Fruit fly (Drosophila melanogaster): Measurements from ENCODE around the gene CG12470.

Gene CG12470

DNA sequence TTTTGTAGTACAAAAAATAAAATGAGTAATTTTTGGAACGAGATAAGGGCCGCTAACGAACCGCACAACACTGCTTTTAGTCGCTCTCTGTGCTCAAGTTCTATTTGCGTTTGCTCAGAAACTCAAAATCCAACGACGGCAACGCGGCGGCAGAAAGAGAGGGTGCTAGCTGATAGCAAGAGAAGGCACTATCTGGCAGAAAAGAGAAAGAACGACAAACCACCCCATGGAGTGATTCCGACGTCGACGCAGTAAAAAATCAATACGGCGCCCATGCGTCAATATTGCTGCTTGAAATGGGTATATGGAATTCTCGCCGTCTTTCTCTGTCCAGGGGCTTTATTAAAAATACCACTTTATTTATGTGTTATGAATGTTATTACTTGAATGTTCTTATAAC is 31.4 kb upstream of the CG12470 start:
- TF ChIP-seq CG10348 (GFP tag; IDR thresholded peaks at IDR 0.05) (no peak), CG15710 (tag; optimal IDR thresholded peaks at IDR 0.05) (no peak), CG12605 (GFP tag; IDR thresholded peaks at IDR 0.05) (no peak), gl (tag; optimal IDR thresholded peaks at IDR 0.05) (no peak), Ets98B (GFP tag; IDR thresholded peaks at IDR 0.05) (no peak), CG8301 (tag; optimal IDR thresholded peaks at IDR 0.05) (no peak), fd96Ca (GFP tag; IDR thresholded peaks at IDR 0.05) (no peak), CG34367 (tag; optimal IDR thresholded peaks at IDR 0.05) (no peak), CG4496 (GFP tag; IDR thresholded peaks at IDR 0.05) (no peak), Pif1A (GFP tag; optimal IDR thresholded peaks at IDR 0.05) (no peak), rn (GFP tag; IDR thresholded peaks at IDR 0.05) (no peak), Snoo (tag; optimal IDR thresholded peaks at IDR 0.05) (no peak), EcR (GFP tag; optimal IDR thresholded peaks at IDR 0.05) (no peak), CG9948 (tag; optimal IDR thresholded peaks at IDR 0.05) (no peak), D1 (tag; optimal IDR thresholded peaks at IDR 0.05) (no peak), CG14655 (GFP tag; optimal IDR thresholded peaks at IDR 0.05) (no peak)

DNA sequence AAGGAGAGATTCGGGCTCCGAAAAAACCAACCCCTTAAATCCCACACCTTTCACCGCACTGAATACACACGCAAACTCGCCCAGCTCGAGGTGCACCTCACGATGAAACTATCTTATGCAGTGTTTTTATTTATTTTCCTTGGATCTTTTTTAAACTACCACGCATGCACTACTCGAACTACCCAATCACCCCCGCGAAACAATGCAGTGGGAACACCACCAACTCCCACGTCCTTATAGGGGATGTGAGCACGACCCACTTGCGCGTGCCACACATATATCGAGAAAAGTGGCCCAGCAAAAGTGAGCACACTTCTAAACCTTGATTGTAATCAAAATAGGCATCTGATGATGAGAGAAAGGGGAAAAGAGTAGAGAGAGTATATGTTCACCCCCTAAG is 30.9 kb upstream of the CG12470 start:
- TF ChIP-seq CG8159 (tag; optimal IDR thresholded peaks at IDR 0.05) = no peak
- TF ChIP-seq CG4496 (GFP tag; IDR thresholded peaks at IDR 0.05) = no peak
- no peak for TF ChIP-seq CG32121 (GFP tag; IDR thresholded peaks at IDR 0.05)
- TF ChIP-seq CG13204 (GFP tag; optimal IDR thresholded peaks at IDR 0.05) = no peak
- no peak for TF ChIP-seq Snoo (tag; optimal IDR thresholded peaks at IDR 0.05)
- TF ChIP-seq CG10348 (GFP tag; IDR thresholded peaks at IDR 0.05) = no peak
- no peak for TF ChIP-seq CG9948 (tag; optimal IDR thresholded peaks at IDR 0.05)
- TF ChIP-seq rn (GFP tag; IDR thresholded peaks at IDR 0.05) = no peak

DNA sequence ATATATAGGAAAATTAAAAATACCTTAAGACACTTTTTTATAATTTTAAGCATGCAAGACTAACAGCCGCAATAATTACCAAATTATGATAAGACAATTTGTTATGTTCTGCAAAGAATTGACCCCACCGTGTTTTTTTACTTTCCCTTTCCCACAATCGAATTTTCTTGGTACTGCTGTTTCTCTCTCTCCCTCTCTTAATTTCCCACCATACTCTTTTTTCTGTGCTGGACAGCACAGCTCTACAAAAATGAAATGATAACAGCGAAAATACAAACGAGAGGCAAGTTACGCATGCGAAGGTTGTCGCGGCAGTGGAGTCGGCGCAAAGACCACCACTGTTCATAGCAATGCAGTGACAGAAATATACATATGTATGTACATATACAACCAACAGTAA is 29.6 kb upstream of the CG12470 start:
- TF ChIP-seq EcR (GFP tag; optimal IDR thresholded peaks at IDR 0.05) = no peak
- TF ChIP-seq CG13204 (GFP tag; optimal IDR thresholded peaks at IDR 0.05) = no peak
- no peak for TF ChIP-seq CG32121 (GFP tag; IDR thresholded peaks at IDR 0.05)
- no peak for TF ChIP-seq CG10348 (GFP tag; IDR thresholded peaks at IDR 0.05)
- no peak for TF ChIP-seq Pif1A (GFP tag; optimal IDR thresholded peaks at IDR 0.05)
- TF ChIP-seq CG12605 (GFP tag; IDR thresholded peaks at IDR 0.05) = no peak
- no peak for TF ChIP-seq CG15710 (tag; optimal IDR thresholded peaks at IDR 0.05)
- no peak for TF ChIP-seq CG4496 (GFP tag; IDR thresholded peaks at IDR 0.05)
- no peak for TF ChIP-seq CG14655 (GFP tag; optimal IDR thresholded peaks at IDR 0.05)

DNA sequence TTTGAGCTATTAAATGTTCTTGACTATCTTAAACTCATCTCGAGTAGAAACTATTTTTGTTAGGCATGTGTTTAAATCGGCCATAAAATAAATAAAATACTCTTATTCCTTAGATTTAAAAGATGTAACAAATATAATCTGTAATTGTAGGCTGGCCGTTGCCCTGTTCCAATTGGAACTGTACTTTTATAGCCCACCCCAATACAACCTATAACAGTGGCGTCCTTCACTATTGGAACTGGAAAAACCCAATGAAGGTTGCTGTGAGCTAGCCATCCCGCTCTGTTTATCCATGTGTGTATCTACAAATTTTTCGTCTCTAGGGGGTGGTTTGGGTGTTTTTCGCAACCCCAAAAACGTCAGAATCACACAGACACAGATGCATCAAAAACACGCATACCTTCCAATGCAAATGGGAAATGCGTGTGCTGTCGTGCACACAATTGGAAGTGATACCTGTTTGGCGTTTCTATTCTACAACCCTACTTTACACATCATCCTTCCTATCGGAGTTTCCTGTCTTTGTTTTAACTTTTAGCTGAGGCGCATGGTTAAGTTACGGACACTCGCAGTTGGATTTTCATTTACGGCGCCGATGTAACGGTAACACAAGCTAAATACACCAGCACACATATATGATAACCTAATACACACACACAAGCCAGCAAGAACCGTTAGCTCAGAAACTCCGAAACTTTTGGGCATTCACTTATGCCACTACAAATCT is 29.0 kb upstream of the CG12470 start:
- TF ChIP-seq Pif1A (GFP tag; optimal IDR thresholded peaks at IDR 0.05) (peak; percentile 3), CG10348 (GFP tag; IDR thresholded peaks at IDR 0.05) (no peak), CG17806 (tag; optimal IDR thresholded peaks at IDR 0.05) (peak; percentile 6), EcR (GFP tag; optimal IDR thresholded peaks at IDR 0.05) (peak; percentile 22), Pif1B (GFP tag; optimal IDR thresholded peaks at IDR 0.05) (peak; percentile 33)

DNA sequence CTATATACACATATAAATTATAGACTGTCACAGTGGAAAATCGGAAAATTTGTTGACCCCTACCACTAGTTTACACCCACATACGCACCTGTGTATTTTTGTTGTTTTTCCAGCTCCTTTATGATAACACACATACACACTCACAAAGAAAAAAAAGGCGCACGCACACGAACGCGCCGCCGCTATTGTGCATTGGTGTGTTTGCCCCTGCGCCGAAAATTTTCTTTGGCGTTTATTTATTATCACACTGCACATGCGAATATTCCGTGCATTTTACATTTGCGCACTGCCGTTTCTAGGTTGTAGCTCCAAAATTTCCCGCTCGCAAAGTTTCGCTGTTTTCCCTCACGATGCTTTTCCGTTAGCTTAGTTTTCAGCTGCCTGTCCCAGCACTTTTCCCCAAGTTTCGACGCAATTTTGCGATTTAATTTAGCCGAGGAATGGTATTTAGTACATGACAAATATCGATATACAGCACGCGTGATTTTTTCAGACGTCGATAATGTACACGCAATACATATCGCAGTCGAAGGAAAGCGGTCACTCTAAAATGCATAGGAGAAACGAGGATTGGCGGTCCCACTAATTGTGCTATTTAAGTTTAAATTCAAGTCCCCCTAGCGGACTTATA is 28.3 kb upstream of the CG12470 start, which contains the start of the genes CG3777 and ewg:
Gene CG3777 (plus strand): TSS at position 607 of the 631 bp plus-strand sequence.
Gene ewg (minus strand): TSS at position 622 of the 631 bp plus-strand sequence.
- TF ChIP-seq EcR (GFP tag; optimal IDR thresholded peaks at IDR 0.05) = peak; percentile 29
- peak; percentile 71 for TF ChIP-seq D1 (tag; optimal IDR thresholded peaks at IDR 0.05)
- TF ChIP-seq gl (tag; optimal IDR thresholded peaks at IDR 0.05) = no peak

DNA sequence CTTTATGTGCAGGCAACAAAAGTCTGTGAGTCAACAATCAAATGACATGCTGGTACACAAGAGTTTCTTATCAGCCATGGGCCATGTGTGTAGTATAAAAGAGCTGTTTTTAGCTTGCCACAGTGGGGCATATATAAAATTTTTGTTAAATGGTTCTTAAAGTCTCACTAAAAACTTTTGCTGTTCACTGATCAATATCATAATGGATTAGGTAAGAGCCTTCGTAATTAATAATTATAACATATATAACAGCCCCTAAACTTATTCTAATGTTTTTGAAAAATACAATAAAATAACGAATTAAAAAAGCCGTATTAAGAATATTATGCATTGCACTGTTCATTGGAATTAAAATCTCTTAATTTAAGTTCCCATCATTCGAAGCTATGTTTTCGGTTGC is 14.2 kb upstream of the CG12470 start:
- TF ChIP-seq gl (tag; optimal IDR thresholded peaks at IDR 0.05) = no peak
- TF ChIP-seq CG13204 (GFP tag; optimal IDR thresholded peaks at IDR 0.05) = no peak
- TF ChIP-seq Snoo (tag; optimal IDR thresholded peaks at IDR 0.05) = no peak
- no peak for TF ChIP-seq Pif1B (GFP tag; optimal IDR thresholded peaks at IDR 0.05)
- TF ChIP-seq CG10348 (GFP tag; IDR thresholded peaks at IDR 0.05) = no peak
- no peak for TF ChIP-seq CG4496 (GFP tag; IDR thresholded peaks at IDR 0.05)
- TF ChIP-seq CG17806 (tag; optimal IDR thresholded peaks at IDR 0.05) = no peak
- no peak for TF ChIP-seq EcR (GFP tag; optimal IDR thresholded peaks at IDR 0.05)
- no peak for TF ChIP-seq D1 (tag; optimal IDR thresholded peaks at IDR 0.05)
- TF ChIP-seq CG34367 (tag; optimal IDR thresholded peaks at IDR 0.05) = peak; percentile 25
- TF ChIP-seq CG9948 (tag; optimal IDR thresholded peaks at IDR 0.05) = peak; percentile 37
- TF ChIP-seq rn (GFP tag; IDR thresholded peaks at IDR 0.05) = no peak
- peak; percentile 25 for TF ChIP-seq Pif1A (GFP tag; optimal IDR thresholded peaks at IDR 0.05)
- TF ChIP-seq CG8159 (tag; optimal IDR thresholded peaks at IDR 0.05) = peak; percentile 52
- TF ChIP-seq CG32121 (GFP tag; IDR thresholded peaks at IDR 0.05) = 0 out of 2 replicates have a peak, but pooled peaks have one; percentile 39
- no peak for TF ChIP-seq CG12605 (GFP tag; IDR thresholded peaks at IDR 0.05)
- TF ChIP-seq Ets98B (GFP tag; IDR thresholded peaks at IDR 0.05) = no peak
- TF ChIP-seq CG8301 (tag; optimal IDR thresholded peaks at IDR 0.05) = peak; percentile 60
- TF ChIP-seq fd96Ca (GFP tag; IDR thresholded peaks at IDR 0.05) = no peak
- TF ChIP-seq CG14655 (GFP tag; optimal IDR thresholded peaks at IDR 0.05) = peak; percentile 71
- no peak for TF ChIP-seq CG15710 (tag; optimal IDR thresholded peaks at IDR 0.05)

All from whole organism, pupa.